Fruit fly (Drosophila melanogaster): Measurements from ENCODE around the gene CG4768.

Gene CG4768

dm6 chrX:16791920-16792829 is at the start of gene CG4768:
CG4768 (plus strand) TSS chrX:16792119.
- TF ChIP-seq cwo (GFP tag; optimal IDR thresholded peaks at IDR 0.05) (no peak), sr (GFP tag; IDR thresholded peaks at IDR 0.05) (no peak), crc (GFP tag; optimal IDR thresholded peaks at IDR 0.05) (no peak), E2f2 (GFP tag; IDR thresholded peaks at IDR 0.05) (peak; percentile 27; the same call in 1 of the 2 replicates), Sry-β (GFP tag; optimal IDR thresholded peaks at IDR 0.05) (peak; percentile 14), CG9437 (GFP tag; optimal IDR thresholded peaks at IDR 0.05) (peak; percentile 24), Med (GFP tag) (peak; percentile 66), salm (tag; optimal IDR thresholded peaks at IDR 0.05) (no peak), CG10543 (GFP tag; optimal IDR thresholded peaks at IDR 0.05) (peak; percentile 30), pzg (GFP tag; optimal IDR thresholded peaks at IDR 0.05) (peak; percentile 25), NfI (GFP tag; optimal IDR thresholded peaks at IDR 0.05) (peak; percentile 19), CG8478 (optimal IDR thresholded peaks at IDR 0.05) (peak; percentile 71), Myb (GFP tag; optimal IDR thresholded peaks at IDR 0.05) (no peak), CG13287 (GFP tag; IDR thresholded peaks at IDR 0.05; ENCODE audit: partially characterized antibody) (peak; percentile 16; the same call in 1 of the 2 replicates), HmgZ (tag; optimal IDR thresholded peaks at IDR 0.05) (peak; percentile 0), CG6254 (GFP tag; optimal IDR thresholded peaks at IDR 0.05) (no peak), CG8290 (GFP tag; optimal IDR thresholded peaks at IDR 0.05) (no peak), CG8290 (tag; optimal IDR thresholded peaks at IDR 0.05) (peak in 1 of 2 experiments; percentile 3), row (GFP tag; IDR thresholded peaks at IDR 0.05) (peak; percentile 73), YL-1 (GFP tag; optimal IDR thresholded peaks at IDR 0.05) (peak; percentile 10), Dref (GFP tag; IDR thresholded peaks at IDR 0.05) (peak; percentile 44), CHES-1-like (GFP tag; optimal IDR thresholded peaks at IDR 0.05) (no peak), CG4617 (GFP tag; optimal IDR thresholded peaks at IDR 0.05; ENCODE audit: borderline replicate concordance) (peak; percentile 40), D (optimal IDR thresholded peaks at IDR 0.05) (peak; percentile 64), D (GFP tag; optimal IDR thresholded peaks at IDR 0.05) (no peak), CG10431 (GFP tag; optimal IDR thresholded peaks at IDR 0.05) (peak; percentile 13), unc-4 (GFP tag; IDR thresholded peaks at IDR 0.05; ENCODE audit: partially characterized antibody) (0 out of 2 replicates have a peak, but pooled peaks have one; percentile 21), otp (GFP tag; IDR thresholded peaks at IDR 0.05) (no peak), Blimp-1 (GFP tag; optimal IDR thresholded peaks at IDR 0.05) (no peak), HmgD (GFP tag; optimal IDR thresholded peaks at IDR 0.05) (peak; percentile 3), D19B (GFP tag; optimal IDR thresholded peaks at IDR 0.05) (no peak), Awh (GFP tag; IDR thresholded peaks at IDR 0.05) (no peak), sna (GFP tag; IDR thresholded peaks at IDR 0.05; ENCODE audit: partially characterized antibody) (0 out of 2 replicates have a peak, but pooled peaks have one; percentile 33), CG12659 (GFP tag; optimal IDR thresholded peaks at IDR 0.05) (peak; percentile 2), rib (GFP tag; IDR thresholded peaks at IDR 0.05) (no peak), CG3995 (GFP tag; optimal IDR thresholded peaks at IDR 0.05) (peak; percentile 95), CG17385 (GFP tag; optimal IDR thresholded peaks at IDR 0.05) (peak; percentile 90), insv (GFP tag; optimal IDR thresholded peaks at IDR 0.05) (peak in 1 of 2 experiments; percentile 50), CG2712 (tag; optimal IDR thresholded peaks at IDR 0.05) (no peak), Adf1 (GFP tag; IDR thresholded peaks at IDR 0.05) (0 out of 2 replicates have a peak, but pooled peaks have one; percentile 42), wek (GFP tag; optimal IDR thresholded peaks at IDR 0.05) (no peak), CG12391 (tag; optimal IDR thresholded peaks at IDR 0.05) (peak; percentile 3), CG15514 (GFP tag; optimal IDR thresholded peaks at IDR 0.05) (peak; percentile 98), MESR4 (GFP tag; optimal IDR thresholded peaks at IDR 0.05) (peak; percentile 85), CG31441 (GFP tag; IDR thresholded peaks at IDR 0.05) (0 out of 2 replicates have a peak, but pooled peaks have one; percentile 13), MBD-R2 (GFP tag; IDR thresholded peaks at IDR 0.05) (peak; percentile 33; the same call in 1 of the 2 replicates), Fer1 (GFP tag; optimal IDR thresholded peaks at IDR 0.05) (peak; percentile 17), CG3163 (GFP tag; optimal IDR thresholded peaks at IDR 0.05) (peak; percentile 6)

Measured in whole organism, embryonic.